Worm (Caenorhabditis elegans): ENCODE data around the gene trap-2.

DNA sequence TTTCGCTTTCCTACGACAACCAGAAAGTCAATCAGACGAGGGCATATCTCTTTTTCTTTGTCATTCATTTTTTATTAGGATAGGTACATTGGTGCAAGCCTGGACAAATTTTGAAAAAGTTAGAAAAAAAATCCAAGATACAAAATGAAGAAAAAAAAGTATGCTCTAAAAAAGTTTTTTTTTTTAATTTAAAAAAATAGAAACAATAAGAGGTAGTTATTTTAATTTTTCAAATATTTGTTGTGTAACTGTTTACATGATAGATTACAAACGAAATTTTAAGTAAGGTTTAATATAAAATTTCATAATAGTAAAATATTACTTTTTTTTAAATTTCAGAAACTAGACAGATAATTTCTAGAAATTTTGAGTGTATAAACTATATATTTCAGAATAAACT lies 8.2 kb downstream of the trap-2 start, which contains the start of gene aex-3:
- no peak for TF ChIP-seq elt-2 (tag; optimal IDR thresholded peaks at IDR 0.05)
- no peak for TF ChIP-seq K09A11.1 (tag; optimal IDR thresholded peaks at IDR 0.05; ENCODE audit: insufficient read depth)
- no peak for TF ChIP-seq nfya-1 (tag; optimal IDR thresholded peaks at IDR 0.05)
- no peak for TF ChIP-seq pha-4 (tag; optimal IDR thresholded peaks at IDR 0.05)
- no peak for TF ChIP-seq rnt-1 (tag; optimal IDR thresholded peaks at IDR 0.05)
- TF ChIP-seq ceh-30 (tag; optimal IDR thresholded peaks at IDR 0.05) = no peak
- TF ChIP-seq hlh-8 (tag; optimal IDR thresholded peaks at IDR 0.05) = no peak
- no peak for TF ChIP-seq zip-5 (tag; optimal IDR thresholded peaks at IDR 0.05)

Measured in whole organism, late embryonic.